Worm (Caenorhabditis elegans) whole organism, L4 larva: ENCODE data around the gene chil-2.
A peak's percentile ranks its signal among the peaks of the same experiment; 100 is the strongest.

Experiments
- F37D6.2 ChIP-seq: sonication (generic microtip); optimal IDR thresholded peaks from 2 replicates; lab custom pipeline; 2016; ENCODE audit warnings: mild to moderate bottlenecking, missing genetic modification characterization, missing compliant biosample characterization
- F44E2.7 ChIP-seq: fragments of 200-800 bp; sonication (Bioruptor generic); IDR thresholded peaks from 2 replicates; pipeline ENCODE4 v2.1.2; 2022; ENCODE audit warnings: missing genetic modification characterization, missing compliant biosample characterization
- R02D3.7 ChIP-seq: fragments of 150-350 bp; sonication (generic microtip); optimal IDR thresholded peaks from 3 replicates; lab custom pipeline; 2014; ENCODE audit warnings: missing biosample characterization, missing genetic modification characterization
- T20F7.1 ChIP-seq: fragments of 200-800 bp; sonication (Bioruptor generic); optimal IDR thresholded peaks from 2 replicates; lab custom pipeline; 2018; ENCODE audit warnings: mild to moderate bottlenecking, missing genetic modification characterization, missing compliant biosample characterization
- T26A8.4 ChIP-seq: fragments of 200-800 bp; sonication (Bioruptor generic); IDR thresholded peaks from 2 replicates; pipeline ENCODE4 v1.3.6; 2022; ENCODE audit warnings: missing genetic modification characterization, missing compliant biosample characterization
- Y48G9A.11 ChIP-seq: fragments of 200-800 bp; sonication (Bioruptor generic); IDR thresholded peaks from 2 replicates; pipeline ENCODE4 v1.3.6; 2022; ENCODE audit warnings: missing genetic modification reagents, missing genetic modification characterization, missing compliant biosample characterization
- aha-1 ChIP-seq: fragments of 150-350 bp; peaks from one replicate; lab custom pipeline; 2014; ENCODE audit warnings: missing biosample characterization, missing genetic modification characterization
- cey-2 ChIP-seq: sonication (generic microtip); optimal IDR thresholded peaks from 3 replicates; lab custom pipeline; 2017; ENCODE audit warnings: missing genetic modification characterization, mild to moderate bottlenecking, missing compliant biosample characterization, antibody characterized with exemption, borderline replicate concordance; ENCODE audit not compliant: insufficient read depth
- ctbp-1 ChIP-seq: fragments of 200-800 bp; sonication (Bioruptor generic); IDR thresholded peaks from 2 replicates; pipeline ENCODE4 v1.3.6; 2022; ENCODE audit warnings: missing genetic modification reagents, missing genetic modification characterization, missing compliant biosample characterization
- daf-16 ChIP-seq, 3 experiments: sonication (generic microtip); optimal IDR thresholded peaks; 2 replicates each; lab custom pipeline; 2016 to 2017; ENCODE audit warnings: missing genetic modification characterization in 3 of 3, missing genetic modification reagents in 3 of 3, mild to moderate bottlenecking in 2 of 3, missing compliant biosample characterization in 2 of 3, missing biosample characterization in 1 of 3, moderate library complexity in 1 of 3
- dmd-8 ChIP-seq: fragments of 200-800 bp; sonication (Bioruptor generic); IDR thresholded peaks from 2 replicates; pipeline ENCODE4 v1.3.6; 2022; ENCODE audit warnings: missing genetic modification characterization, missing compliant biosample characterization
- duxl-1 ChIP-seq: sonication (generic microtip); optimal IDR thresholded peaks from 2 replicates; lab custom pipeline; 2016; ENCODE audit warnings: mild to moderate bottlenecking, missing genetic modification characterization, moderate library complexity, missing compliant biosample characterization; ENCODE audit not compliant: poor library complexity
- egl-27 ChIP-seq: sonication (generic microtip); optimal IDR thresholded peaks from 3 replicates; lab custom pipeline; 2017; ENCODE audit warnings: missing biosample characterization, missing genetic modification reagents, missing genetic modification characterization
- egl-43 ChIP-seq: fragments of 200-800 bp; sonication (Bioruptor generic); IDR thresholded peaks from 2 replicates; pipeline ENCODE4 v1.3.6; 2022; ENCODE audit warnings: missing genetic modification reagents, missing genetic modification characterization, missing compliant biosample characterization
- fkh-10 ChIP-seq: fragments of 150-350 bp; optimal IDR thresholded peaks from 2 replicates; lab custom pipeline; 2014; ENCODE audit warnings: missing biosample characterization, missing genetic modification reagents, missing genetic modification characterization
- hif-1 ChIP-seq, 2 experiments: sonication (generic microtip); optimal IDR thresholded peaks; 2 replicates each; lab custom pipeline; 2016 to 2017; ENCODE audit warnings: missing compliant biosample characterization in 2 of 2, missing genetic modification characterization in 2 of 2, missing genetic modification reagents in 2 of 2, missing genotype in 2 of 2, mild to moderate bottlenecking in 1 of 2
- hmg-1.1 ChIP-seq: fragments of 200-800 bp; sonication (Bioruptor generic); IDR thresholded peaks from 2 replicates; pipeline ENCODE4 v1.3.6; 2022; ENCODE audit warnings: missing genetic modification reagents, missing genetic modification characterization, missing compliant biosample characterization
- jun-1 ChIP-seq: fragments of 150-350 bp; optimal IDR thresholded peaks from 2 replicates; lab custom pipeline; 2014; ENCODE audit warnings: missing biosample characterization, missing genetic modification reagents, missing genetic modification characterization
- lin-29 ChIP-seq: fragments of 200-800 bp; sonication (Bioruptor generic); IDR thresholded peaks from 2 replicates; pipeline ENCODE4 v1.3.6; 2022; ENCODE audit warnings: missing genetic modification reagents, missing genetic modification characterization, missing compliant biosample characterization
- lin-39 ChIP-seq: fragments of 150-350 bp; optimal IDR thresholded peaks from 2 replicates; lab custom pipeline; 2014; ENCODE audit warnings: missing biosample characterization, missing genetic modification reagents, missing genetic modification characterization
- lsy-2 ChIP-seq, 2 experiments: fragments of 150-350 bp in 1 of 2; sonication (generic microtip) in 1 of 2; optimal IDR thresholded peaks; 2 replicates each; lab custom pipeline; 2014 to 2017; ENCODE audit warnings: missing biosample characterization in 2 of 2, missing genetic modification characterization in 2 of 2
- madf-5 ChIP-seq, 2 experiments: fragments of 200-800 bp; sonication (Bioruptor generic); IDR thresholded peaks; 2 replicates each; pipeline ENCODE4 v1.3.6; 2022; ENCODE audit warnings: missing compliant biosample characterization in 2 of 2, missing genetic modification characterization in 2 of 2
- mxl-3 ChIP-seq: fragments of 200-800 bp; sonication (Bioruptor generic); optimal IDR thresholded peaks from 2 replicates; lab custom pipeline; 2018; ENCODE audit warnings: mild to moderate bottlenecking, missing genetic modification characterization, missing compliant biosample characterization
- nhr-10 ChIP-seq: fragments of 150-350 bp; optimal IDR thresholded peaks from 2 replicates; lab custom pipeline; 2014; ENCODE audit warnings: missing biosample characterization, missing genetic modification characterization
- nhr-11 ChIP-seq: fragments of 150-350 bp; optimal IDR thresholded peaks from 2 replicates; lab custom pipeline; 2014; ENCODE audit warnings: missing biosample characterization, missing genetic modification characterization
- nhr-111 ChIP-seq: fragments of 200-800 bp; sonication (Bioruptor generic); optimal IDR thresholded peaks from 2 replicates; lab custom pipeline; 2018; ENCODE audit warnings: mild to moderate bottlenecking, missing genetic modification characterization, missing compliant biosample characterization
- nhr-237 ChIP-seq: sonication (generic microtip); optimal IDR thresholded peaks from 2 replicates; lab custom pipeline; 2017; ENCODE audit warnings: missing biosample characterization, missing genetic modification characterization
- nhr-28 ChIP-seq: fragments of 150-350 bp; optimal IDR thresholded peaks from 2 replicates; lab custom pipeline; 2014; ENCODE audit warnings: missing biosample characterization, missing genetic modification characterization
- nhr-42 ChIP-seq: fragments of 200-800 bp; sonication (Bioruptor generic); IDR thresholded peaks from 2 replicates; pipeline ENCODE4 v1.3.6; 2022; ENCODE audit warnings: missing genetic modification characterization, missing compliant biosample characterization
- nhr-48 ChIP-seq: sonication (generic microtip); optimal IDR thresholded peaks from 2 replicates; lab custom pipeline; 2016; ENCODE audit warnings: mild to moderate bottlenecking, missing genetic modification characterization, missing compliant biosample characterization
- nhr-6 ChIP-seq: fragments of 150-350 bp; optimal IDR thresholded peaks from 2 replicates; lab custom pipeline; 2014; ENCODE audit warnings: missing biosample characterization, missing genetic modification characterization
- pha-4 ChIP-seq, 2 experiments: fragments of 150-350 bp in 1 of 2; fragments of 200-800 bp in 1 of 2; sonication (Bioruptor generic) in 1 of 2; IDR thresholded peaks in 1 of 2; optimal IDR thresholded peaks in 1 of 2; 2 replicates each; pipeline versions ENCODE4 v1.3.6 to Lab custom; 2014 to 2022; ENCODE audit warnings: missing genetic modification characterization in 2 of 2, missing genetic modification reagents in 2 of 2, missing biosample characterization in 1 of 2, missing compliant biosample characterization in 1 of 2
- sdz-12 ChIP-seq: fragments of 200-800 bp; sonication (Bioruptor generic); optimal IDR thresholded peaks from 2 replicates; lab custom pipeline; 2018; ENCODE audit warnings: mild to moderate bottlenecking, missing genetic modification characterization, missing compliant biosample characterization
- set-16 ChIP-seq: fragments of 200-800 bp; sonication (Bioruptor generic); IDR thresholded peaks from 2 replicates; pipeline ENCODE4 v1.3.6; 2022; ENCODE audit warnings: missing genetic modification reagents, missing genetic modification characterization, missing compliant biosample characterization
- spr-1 ChIP-seq: sonication (generic microtip); optimal IDR thresholded peaks from 2 replicates; lab custom pipeline; 2016; ENCODE audit warnings: mild to moderate bottlenecking, missing genetic modification characterization, missing compliant biosample characterization
- tag-97 ChIP-seq: fragments of 200-800 bp; sonication (Bioruptor generic); IDR thresholded peaks from 2 replicates; pipeline ENCODE4 v1.3.6; 2022; ENCODE audit warnings: missing genetic modification characterization, missing compliant biosample characterization
- tra-1 ChIP-seq: fragments of 200-800 bp; sonication (Bioruptor generic); IDR thresholded peaks from 2 replicates; pipeline ENCODE4 v1.3.6; 2022; ENCODE audit warnings: missing genetic modification reagents, missing genetic modification characterization, missing compliant biosample characterization
- unc-130 ChIP-seq: sonication (generic microtip); optimal IDR thresholded peaks from 2 replicates; lab custom pipeline; 2016; ENCODE audit warnings: missing genetic modification reagents, missing genetic modification characterization, missing compliant biosample characterization
- unc-62 ChIP-seq, 3 experiments: fragments of 150-350 bp in 1 of 3; sonication (generic microtip); optimal IDR thresholded peaks in 2 of 3; peaks in 1 of 3; 1 replicate in 1 of 3; 2 replicates in 2 of 3; lab custom pipeline; 2014 to 2017; ENCODE audit warnings: missing biosample characterization in 3 of 3, missing genetic modification characterization in 3 of 3, missing genetic modification reagents in 3 of 3, missing genotype in 1 of 3
- zfp-2 ChIP-seq: sonication (generic microtip); optimal IDR thresholded peaks from 2 replicates; lab custom pipeline; 2016; ENCODE audit warnings: mild to moderate bottlenecking, missing genetic modification characterization, missing compliant biosample characterization

chil-2 gene

DNA sequence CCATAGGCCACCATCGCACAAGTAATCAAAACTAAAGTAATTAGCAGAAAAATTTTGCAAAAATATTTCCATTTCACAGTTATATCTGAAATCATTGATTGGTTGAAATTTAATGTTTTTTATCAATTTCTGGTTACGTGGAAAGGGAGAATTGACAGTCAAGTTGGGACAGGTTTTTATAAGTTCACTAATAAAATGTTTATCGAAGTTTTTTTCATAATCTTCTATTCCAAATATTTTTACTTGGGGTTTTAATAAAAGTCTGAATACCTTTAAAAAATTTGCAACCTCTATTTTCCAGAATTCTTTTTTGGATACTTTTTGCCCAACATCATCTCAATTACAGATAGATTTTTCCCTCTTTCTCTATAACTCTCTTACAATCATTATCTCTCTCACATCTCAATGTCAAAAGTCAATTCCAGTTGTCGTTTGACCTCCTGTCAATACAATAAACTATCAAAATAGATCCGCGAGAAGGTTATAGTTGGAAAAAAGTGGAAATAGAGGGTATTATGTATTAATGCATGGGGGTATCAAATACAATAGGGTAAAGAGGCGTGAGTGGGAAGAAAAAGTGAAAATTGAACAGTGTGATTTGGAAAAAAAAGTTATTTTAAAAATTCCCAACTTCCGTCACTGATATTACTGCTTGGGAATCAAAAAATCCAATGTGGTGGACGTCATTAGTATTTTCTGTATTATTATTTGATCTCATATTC is at the start of gene chil-2, which contains the start of gene ctsa-3.2:
Gene chil-2, minus strand, starts transcription at position 101 of the 722 bp plus-strand sequence.
Gene ctsa-3.2, plus strand, starts transcription at position 672 of the 722 bp plus-strand sequence.
- TF ChIP-seq pha-4 (GFP tag; IDR thresholded peaks at IDR 0.05; lab: Robert Waterston, UW) (no peak), pha-4 (tag; optimal IDR thresholded peaks at IDR 0.05; lab: Kevin White, UChicago) (no peak), lin-39 (tag; lab: Kevin White, UChicago) (no peak), nhr-237 (tag; lab: Kevin White, UChicago) (no peak), unc-130 (GFP tag; lab: Kevin White, UChicago) (no peak), hmg-1.1 (GFP tag; lab: Robert Waterston, UW) (no peak), dmd-8 (GFP tag; lab: Robert Waterston, UW) (no peak), nhr-6 (no peak), nhr-10 (no peak), F44E2.7 (no peak), hif-1 (tag; optimal IDR thresholded peaks at IDR 0.05; lab: Kevin White, UChicago) (no peak), T26A8.4 (GFP tag; lab: Robert Waterston, UW) (no peak), madf-5 (GFP tag; IDR thresholded peaks at IDR 0.05; lab: Robert Waterston, UW) (no peak), nhr-42 (GFP tag; lab: Robert Waterston, UW) (no peak)

DNA sequence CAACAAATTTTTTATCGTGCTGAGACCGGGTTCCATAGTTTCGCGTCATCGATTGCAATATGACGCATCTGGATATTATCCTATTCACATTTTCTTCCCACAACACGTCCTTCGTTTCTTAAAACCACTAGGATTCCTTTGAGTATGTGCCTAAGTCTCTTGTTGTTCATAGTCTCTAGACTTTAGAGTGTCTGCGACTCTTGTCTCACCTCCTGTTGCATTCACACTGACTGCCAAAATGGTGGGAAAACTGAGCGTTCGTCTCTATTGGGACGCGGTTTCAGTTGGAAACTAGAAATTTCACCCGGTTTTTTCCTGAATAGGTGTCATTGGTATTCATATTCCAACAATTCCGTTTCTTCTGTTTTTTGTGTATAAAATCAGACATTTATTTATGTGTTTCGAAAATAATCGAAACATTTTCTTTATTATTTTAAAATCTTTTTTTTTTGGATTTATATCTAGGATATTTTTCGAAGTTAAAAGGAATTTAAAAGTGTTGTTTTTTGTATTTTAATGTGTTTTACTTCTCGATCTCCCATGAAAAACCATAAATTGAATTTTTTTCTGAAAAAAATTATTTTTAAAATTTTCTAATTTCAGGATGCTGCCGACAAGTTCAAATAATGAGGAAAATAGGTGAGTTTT is 47.3 kb upstream of the chil-2 start, which contains the start of gene C05C10.2:
Gene C05C10.2, plus strand, starts transcription at position 598 of the 648 bp plus-strand sequence.
- TF ChIP-seq Y48G9A.11 (GFP tag; lab: Robert Waterston, UW) (no peak), aha-1 (peak; percentile 72), unc-62 (GFP tag; optimal IDR thresholded peaks at IDR 0.05 in 1 of 2; lab: Kevin White, UChicago) (peak in 1 of 2 experiments; percentile 42), unc-62 (tag; optimal IDR thresholded peaks at IDR 0.05; lab: Kevin White, UChicago) (no peak), nhr-28 (no peak), F44E2.7 (no peak), duxl-1 (tag; lab: Kevin White, UChicago) (no peak)

ce11 chrII:9920468-9920867 is 46.1 kb upstream of the chil-2 start, which contains the start of gene pho-10:
Gene pho-10 (minus strand): TSS chrII:9920568.
- TF ChIP-seq lin-29 = no peak
- TF ChIP-seq ctbp-1 (GFP tag; lab: Robert Waterston, UW) = no peak
- no peak for TF ChIP-seq tag-97
- TF ChIP-seq cey-2 (tag; lab: Kevin White, UChicago) = no peak
- no peak for TF ChIP-seq egl-43 (GFP tag; lab: Robert Waterston, UW)
- no peak for TF ChIP-seq nhr-111 (GFP tag; lab: Kevin White, UChicago)
- no peak for TF ChIP-seq spr-1
- no peak for TF ChIP-seq lsy-2 (tag; optimal IDR thresholded peaks at IDR 0.05; lab: Kevin White, UChicago)
- no peak for TF ChIP-seq nhr-48 (tag; lab: Kevin White, UChicago)
- TF ChIP-seq set-16 (GFP tag; lab: Robert Waterston, UW) = no peak
- TF ChIP-seq mxl-3 (GFP tag; lab: Kevin White, UChicago) = no peak
- TF ChIP-seq egl-27 (tag; lab: Kevin White, UChicago) = no peak
- TF ChIP-seq jun-1 (tag; lab: Kevin White, UChicago) = no peak

- TF ChIP-seq nhr-111 (GFP tag; lab: Kevin White, UChicago) (no peak), lin-29 (no peak), F37D6.2 (no peak), zfp-2 (tag; lab: Kevin White, UChicago) (no peak), tra-1 (GFP tag; lab: Robert Waterston, UW) (no peak), sdz-12 (GFP tag; lab: Kevin White, UChicago) (no peak), nhr-11 (tag; lab: Kevin White, UChicago) (no peak), jun-1 (tag; lab: Kevin White, UChicago) (no peak), T20F7.1 (GFP tag; lab: Kevin White, UChicago) (no peak), fkh-10 (GFP tag; lab: Kevin White, UChicago) (no peak), R02D3.7 (tag; lab: Kevin White, UChicago) (no peak), nhr-6 (no peak), daf-16 (GFP tag; optimal IDR thresholded peaks at IDR 0.05; lab: Kevin White, UChicago) (no peak), daf-16 (tag; optimal IDR thresholded peaks at IDR 0.05; lab: Kevin White, UChicago) (no peak)
- TF ChIP-seq, all 104 proteins: peak for 0
These were observed 43.5 kb upstream of the chil-2 start, which contains the start of gene C05C10.8 for ce11 chrII:9917904-9918303. Gene C05C10.8 (minus strand): TSS chrII:9918004.
